Fruit fly (Drosophila melanogaster) whole organism, embryonic: ENCODE data around the gene Mrp5.

ENCODE experiments used
- CG10462 ChIP-seq: fragments of 200-800 bp; sonication (Bioruptor generic); optimal IDR thresholded peaks from 2 replicates; lab custom pipeline; 2016; ENCODE audit warnings: missing biosample characterization, missing genetic modification characterization
- CG11247 ChIP-seq: fragments of 200-800 bp; sonication (Bioruptor generic); IDR thresholded peaks from 2 replicates; pipeline ENCODE4 v1.3.6; 2022; ENCODE audit warnings: missing biosample characterization, missing genetic modification characterization
- CG12155 ChIP-seq: fragments of 200-800 bp; sonication (Bioruptor generic); optimal IDR thresholded peaks from 3 replicates; lab custom pipeline; 2016; ENCODE audit warnings: missing biosample characterization, missing genetic modification characterization
- CG12299 ChIP-seq: fragments of 200-800 bp; sonication (Bioruptor generic); optimal IDR thresholded peaks from 2 replicates; lab custom pipeline; 2018; ENCODE audit warnings: missing biosample characterization, mild to moderate bottlenecking, missing genetic modification characterization
- CG12391 ChIP-seq: fragments of 200-800 bp; sonication (Bioruptor generic); optimal IDR thresholded peaks from 3 replicates; lab custom pipeline; 2018; ENCODE audit warnings: missing biosample characterization, mild to moderate bottlenecking, missing genetic modification characterization, moderate library complexity
- CG14710 ChIP-seq: fragments of 200-800 bp; sonication (Bioruptor generic); optimal IDR thresholded peaks from 3 replicates; lab custom pipeline; 2019; ENCODE audit warnings: missing biosample characterization, mild to moderate bottlenecking, missing genetic modification characterization, moderate library complexity
- CG15269 ChIP-seq: fragments of 200-800 bp; sonication (Bioruptor generic); optimal IDR thresholded peaks from 2 replicates; lab custom pipeline; 2018; ENCODE audit warnings: missing biosample characterization, mild to moderate bottlenecking, missing genetic modification characterization, moderate library complexity
- CG15514 ChIP-seq: fragments of 200-800 bp; sonication (Bioruptor generic); optimal IDR thresholded peaks from 3 replicates; lab custom pipeline; 2017; ENCODE audit warnings: missing biosample characterization, missing genetic modification characterization, mild to moderate bottlenecking, moderate library complexity, missing genetic modification reagents
- CG17186 ChIP-seq: fragments of 200-800 bp; sonication (Bioruptor generic); optimal IDR thresholded peaks from 3 replicates; lab custom pipeline; 2017; ENCODE audit warnings: missing biosample characterization, missing genetic modification reagents, missing genetic modification characterization
- CG18619 ChIP-seq: fragments of 200-800 bp; sonication (Bioruptor generic); optimal IDR thresholded peaks from 3 replicates; lab custom pipeline; 2017; ENCODE audit warnings: missing biosample characterization, mild to moderate bottlenecking, missing genetic modification characterization
- CG18764 ChIP-seq: fragments of 200-800 bp; sonication (Bioruptor generic); optimal IDR thresholded peaks from 3 replicates; lab custom pipeline; 2016; ENCODE audit warnings: missing biosample characterization, missing genetic modification characterization
- CG2116 ChIP-seq: fragments of 200-800 bp; sonication (Bioruptor generic); optimal IDR thresholded peaks from 3 replicates; lab custom pipeline; 2018; ENCODE audit warnings: missing biosample characterization, mild to moderate bottlenecking, missing genetic modification characterization
- CG31365 ChIP-seq: fragments of 200-800 bp; sonication (Bioruptor generic); optimal IDR thresholded peaks from 2 replicates; lab custom pipeline; 2018; ENCODE audit warnings: missing biosample characterization, mild to moderate bottlenecking, missing genetic modification characterization
- CG4424 ChIP-seq: fragments of 200-800 bp; sonication (Bioruptor generic); optimal IDR thresholded peaks from 3 replicates; lab custom pipeline; 2016; ENCODE audit warnings: missing biosample characterization, missing genetic modification characterization
- CG5245 ChIP-seq: fragments of 200-800 bp; sonication (Bioruptor generic); optimal IDR thresholded peaks from 3 replicates; lab custom pipeline; 2016; ENCODE audit warnings: missing biosample characterization, missing genetic modification characterization
- CG6254 ChIP-seq: fragments of 200-800 bp; sonication (Bioruptor generic); optimal IDR thresholded peaks from 3 replicates; lab custom pipeline; 2017; ENCODE audit warnings: mild to moderate bottlenecking, missing biosample characterization, missing genetic modification reagents, missing genetic modification characterization
- CG6813 ChIP-seq: fragments of 200-800 bp; sonication (Bioruptor generic); optimal IDR thresholded peaks from 2 replicates; lab custom pipeline; 2017; ENCODE audit warnings: missing biosample characterization, missing genetic modification characterization, mild to moderate bottlenecking, moderate library complexity, missing genetic modification reagents
- CG8281 ChIP-seq: fragments of 200-800 bp; sonication (Bioruptor generic); optimal IDR thresholded peaks from 2 replicates; lab custom pipeline; 2018; ENCODE audit warnings: missing biosample characterization, mild to moderate bottlenecking, missing genetic modification characterization, moderate library complexity
- CG9215 ChIP-seq: fragments of 200-800 bp; sonication (Bioruptor generic); IDR thresholded peaks from 2 replicates; pipeline ENCODE4 v1.3.6; 2022; ENCODE audit warnings: missing biosample characterization, missing genetic modification characterization
- CHES-1-like ChIP-seq: fragments of 200-800 bp; sonication (Bioruptor generic); optimal IDR thresholded peaks from 2 replicates; lab custom pipeline; 2016; ENCODE audit warnings: missing biosample characterization, missing genetic modification characterization
- Dip2 ChIP-seq: fragments of 200-800 bp; sonication (Bioruptor generic); IDR thresholded peaks from 2 replicates; pipeline ENCODE4 v1.3.6; 2022; ENCODE audit warnings: missing biosample characterization, missing genetic modification characterization
- Dip3 ChIP-seq: fragments of 200-800 bp; sonication (Bioruptor generic); optimal IDR thresholded peaks from 3 replicates; lab custom pipeline; 2016; ENCODE audit warnings: missing biosample characterization, missing genetic modification characterization
- HHEX ChIP-seq: fragments of 200-800 bp; sonication (Bioruptor generic); optimal IDR thresholded peaks from 3 replicates; lab custom pipeline; 2017; ENCODE audit warnings: missing biosample characterization, mild to moderate bottlenecking, missing genetic modification characterization, missing genetic modification reagents
- Hmr ChIP-seq: fragments of 200-800 bp; sonication (Bioruptor generic); optimal IDR thresholded peaks from 3 replicates; lab custom pipeline; 2017; ENCODE audit warnings: mild to moderate bottlenecking, missing biosample characterization, missing genetic modification reagents, missing genetic modification characterization
- Max ChIP-seq: fragments of 200-800 bp; sonication (Bioruptor generic); optimal IDR thresholded peaks from 2 replicates; lab custom pipeline; 2016; ENCODE audit warnings: missing biosample characterization, mild to moderate bottlenecking, missing genetic modification characterization
- Med ChIP-seq: fragments of 200-800 bp; sonication (Bioruptor generic); peaks from one replicate; lab custom pipeline; 2016; ENCODE audit warnings: missing biosample characterization, missing genetic modification characterization, mild to moderate bottlenecking, inconsistent platforms, moderate library complexity
- Nf-YC ChIP-seq: fragments of 200-800 bp; optimal IDR thresholded peaks from 3 replicates; lab custom pipeline; 2019; ENCODE audit warnings: missing biosample characterization, mild to moderate bottlenecking, missing genetic modification characterization, moderate library complexity
- Sin3A ChIP-seq: fragments of >200 bp; optimal IDR thresholded peaks from 2 replicates; lab custom pipeline; 2018
- Sox100B ChIP-seq: fragments of 200-800 bp; sonication (Bioruptor generic); optimal IDR thresholded peaks from 3 replicates; lab custom pipeline; 2018; ENCODE audit warnings: missing biosample characterization, mild to moderate bottlenecking, missing genetic modification characterization
- Usf ChIP-seq: fragments of 200-800 bp; sonication (Bioruptor generic); optimal IDR thresholded peaks from 2 replicates; lab custom pipeline; 2017; ENCODE audit warnings: missing genotype, missing biosample characterization, missing genetic modification characterization
- YL-1 ChIP-seq: fragments of 200-800 bp; sonication (Bioruptor generic); optimal IDR thresholded peaks from 3 replicates; lab custom pipeline; 2017; ENCODE audit warnings: missing biosample characterization, mild to moderate bottlenecking, missing genetic modification characterization
- ab ChIP-seq: fragments of 200-800 bp; sonication (Bioruptor generic); optimal IDR thresholded peaks from 2 replicates; lab custom pipeline; 2016; ENCODE audit warnings: missing biosample characterization, missing genetic modification characterization
- bsh ChIP-seq, 2 experiments: fragments of 200-800 bp; sonication (Bioruptor generic); optimal IDR thresholded peaks; 2 replicates each; lab custom pipeline; 2017 to 2018; ENCODE audit warnings: mild to moderate bottlenecking in 2 of 2, missing biosample characterization in 2 of 2, missing genetic modification characterization in 2 of 2, moderate library complexity in 1 of 2
- dm ChIP-seq: fragments of 200-800 bp; sonication (Bioruptor generic); optimal IDR thresholded peaks from 3 replicates; lab custom pipeline; 2016; ENCODE audit warnings: missing biosample characterization, missing genetic modification characterization
- gcm2 ChIP-seq: fragments of 200-800 bp; sonication (Bioruptor generic); optimal IDR thresholded peaks from 2 replicates; lab custom pipeline; 2016; ENCODE audit warnings: missing biosample characterization, missing genetic modification characterization
- gro ChIP-seq: fragments of 200-800 bp; sonication (Bioruptor generic); optimal IDR thresholded peaks from 2 replicates; lab custom pipeline; 2016; ENCODE audit warnings: missing biosample characterization, missing genetic modification characterization
- gsb-n ChIP-seq: fragments of 200-800 bp; sonication (Bioruptor generic); optimal IDR thresholded peaks from 3 replicates; lab custom pipeline; 2018; ENCODE audit warnings: missing biosample characterization, mild to moderate bottlenecking, missing genetic modification characterization
- kay ChIP-seq: fragments of 200-800 bp; sonication (Bioruptor generic); optimal IDR thresholded peaks from 2 replicates; lab custom pipeline; 2016; ENCODE audit warnings: missing biosample characterization, missing genetic modification characterization
- lbe ChIP-seq: fragments of 200-800 bp; sonication (Bioruptor generic); optimal IDR thresholded peaks from 2 replicates; lab custom pipeline; 2016; ENCODE audit warnings: missing biosample characterization, mild to moderate bottlenecking, missing genetic modification characterization
- maf-S ChIP-seq: fragments of 200-800 bp; sonication (Bioruptor generic); optimal IDR thresholded peaks from 2 replicates; lab custom pipeline; 2016; ENCODE audit warnings: missing biosample characterization, missing genetic modification characterization
- mirr ChIP-seq: fragments of 200-800 bp; sonication (Bioruptor generic); optimal IDR thresholded peaks from 3 replicates; lab custom pipeline; 2018; ENCODE audit warnings: missing biosample characterization, mild to moderate bottlenecking, missing genetic modification characterization
- pan ChIP-seq, 4 experiments: fragments of >200 bp in 3 of 4; fragments of 200-800 bp in 1 of 4; sonication (Bioruptor generic) in 1 of 4; optimal IDR thresholded peaks in 3 of 4; IDR thresholded peaks in 1 of 4; 2 replicates each; pipeline versions ENCODE4 v1.3.6 to Lab custom; 2017 to 2022; ENCODE audit warnings: missing biosample characterization in 2 of 4, missing genetic modification characterization in 2 of 4, mixed read lengths in 1 of 4
- pb ChIP-seq: fragments of 200-800 bp; sonication (Bioruptor generic); optimal IDR thresholded peaks from 3 replicates; lab custom pipeline; 2016; ENCODE audit warnings: missing biosample characterization, missing genetic modification characterization
- pzg ChIP-seq: fragments of 200-800 bp; sonication (Bioruptor generic); optimal IDR thresholded peaks from 3 replicates; lab custom pipeline; 2018; ENCODE audit warnings: missing biosample characterization, mild to moderate bottlenecking, missing genetic modification characterization, moderate library complexity
- repo ChIP-seq: fragments of 200-800 bp; sonication (Bioruptor generic); optimal IDR thresholded peaks from 2 replicates; lab custom pipeline; 2016; ENCODE audit warnings: missing biosample characterization, missing genetic modification characterization
- sens ChIP-seq: fragments of 200-800 bp; sonication (Bioruptor generic); peaks from one replicate; lab custom pipeline; 2016; ENCODE audit warnings: missing biosample characterization, missing genetic modification characterization
- stc ChIP-seq: fragments of 200-800 bp; sonication (Bioruptor generic); IDR thresholded peaks from 2 replicates; pipeline ENCODE4 v1.3.6; 2022; ENCODE audit warnings: missing biosample characterization, missing genetic modification characterization
- stwl ChIP-seq: fragments of 200-800 bp; sonication (Bioruptor generic); optimal IDR thresholded peaks from 3 replicates; lab custom pipeline; 2018; ENCODE audit warnings: missing biosample characterization, mild to moderate bottlenecking, missing genetic modification characterization, moderate library complexity
- wek ChIP-seq: fragments of 200-800 bp; sonication (Bioruptor generic); optimal IDR thresholded peaks from 3 replicates; lab custom pipeline; 2018; ENCODE audit warnings: missing biosample characterization, mild to moderate bottlenecking, missing genetic modification characterization, moderate library complexity
- zf30C ChIP-seq: fragments of 200-800 bp; sonication (Bioruptor generic); optimal IDR thresholded peaks from 3 replicates; lab custom pipeline; 2018; ENCODE audit warnings: missing biosample characterization, mild to moderate bottlenecking, missing genetic modification characterization

The Mrp5 gene

DNA sequence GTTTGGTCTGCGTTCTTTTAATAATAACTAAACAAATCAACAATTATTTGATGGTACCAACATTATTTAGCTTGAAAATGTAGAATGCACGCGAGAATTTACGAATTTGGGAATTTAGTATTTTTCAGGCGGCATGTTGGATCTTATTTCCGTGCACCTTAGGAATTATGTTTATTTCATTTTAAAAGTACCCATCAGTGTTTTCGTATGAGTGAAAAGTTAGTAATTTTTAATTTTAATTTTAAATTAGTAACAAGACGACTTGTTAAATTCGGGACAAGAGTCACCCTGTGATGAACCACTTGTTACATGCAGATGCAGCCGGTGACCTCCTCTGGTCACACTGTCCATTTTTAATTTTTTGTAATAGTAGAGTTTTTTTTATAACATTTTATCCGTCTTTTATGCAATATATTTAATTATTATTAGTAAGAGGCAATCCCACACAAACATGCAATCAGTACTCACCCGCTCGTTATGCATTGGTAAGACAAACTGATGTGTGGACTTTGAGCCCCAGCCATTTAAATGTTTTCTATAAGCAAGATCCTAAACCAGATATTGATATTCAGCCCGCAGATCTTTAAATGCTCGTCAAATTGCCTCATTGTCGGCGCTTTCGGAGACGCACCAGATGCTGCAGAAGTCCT is 2.1 kb upstream of the Mrp5 start, which contains the start of the genes CG17186 and Arc42 (continued):
- TF ChIP-seq bsh (GFP tag; optimal IDR thresholded peaks at IDR 0.05; lab: Kevin White, UChicago) (peak; percentile 3 to 67), CG10462 (peak; percentile 1), lbe (GFP tag; lab: Kevin White, UChicago) (peak; percentile 30), CG17186 (peak; percentile 61), CG14710 (tag; lab: Kevin White, UChicago) (peak; percentile 71), CG8281 (no peak), Sin3A (peak; percentile 34), pb (GFP tag; lab: Kevin White, UChicago) (no peak), Sox100B (GFP tag; lab: Kevin White, UChicago) (peak; percentile 7), CG2116 (GFP tag; lab: Kevin White, UChicago) (peak; percentile 54), CG6813 (no peak), Nf-YC (tag; lab: Kevin White, UChicago) (peak; percentile 19), HHEX (GFP tag; lab: Kevin White, UChicago) (no peak), CG12155 (GFP tag; lab: Kevin White, UChicago) (peak; percentile 6), Med (GFP tag; lab: Kevin White, UChicago) (peak; percentile 84), CG9215 (GFP tag; lab: Robert Waterston, UW) (no peak), CG31365 (tag; lab: Kevin White, UChicago) (no peak), CG18619 (GFP tag; lab: Kevin White, UChicago) (no peak), wek (no peak), pan (optimal IDR thresholded peaks at IDR 0.05; lab: Kevin White, UChicago) (no peak), pan (GFP tag; optimal IDR thresholded peaks at IDR 0.05 in 1 of 2, IDR thresholded peaks at IDR 0.05 in 1 of 2) (no peak), CHES-1-like (GFP tag; lab: Kevin White, UChicago) (peak; percentile 17), YL-1 (GFP tag; lab: Kevin White, UChicago) (peak; percentile 75), CG15269 (tag; lab: Kevin White, UChicago) (no peak), CG12299 (tag; lab: Kevin White, UChicago) (no peak), CG4424 (GFP tag; lab: Kevin White, UChicago) (peak; percentile 27), Dip2 (GFP tag; lab: Robert Waterston, UW) (no peak), dm (GFP tag; lab: Kevin White, UChicago) (no peak), Hmr (peak; percentile 42), gsb-n (tag; lab: Kevin White, UChicago) (peak; percentile 29), CG5245 (GFP tag; lab: Kevin White, UChicago) (no peak), kay (GFP tag; lab: Kevin White, UChicago) (no peak), CG15514 (GFP tag; lab: Kevin White, UChicago) (peak; percentile 88), zf30C (GFP tag; lab: Kevin White, UChicago) (no peak), CG11247 (GFP tag; lab: Robert Waterston, UW) (no peak), stc (GFP tag; lab: Robert Waterston, UW) (no peak), maf-S (GFP tag; lab: Kevin White, UChicago) (no peak), repo (no peak), stwl (tag; lab: Kevin White, UChicago) (peak; percentile 49), gro (GFP tag; lab: Kevin White, UChicago) (no peak), mirr (GFP tag; lab: Kevin White, UChicago) (no peak), pzg (peak; percentile 71), CG6254 (GFP tag; lab: Kevin White, UChicago) (peak; percentile 99), CG18764 (GFP tag; lab: Kevin White, UChicago) (peak; percentile 14), ab (GFP tag; lab: Kevin White, UChicago) (no peak), CG12391 (peak; percentile 47), sens (GFP tag; lab: Kevin White, UChicago) (peak; percentile 82), gcm2 (GFP tag; lab: Kevin White, UChicago) (no peak), Usf (GFP tag; lab: Kevin White, UChicago) (no peak), Max (GFP tag; lab: Kevin White, UChicago) (peak; percentile 53), Dip3 (GFP tag; lab: Kevin White, UChicago) (peak; percentile 11)
